Worm (Caenorhabditis elegans) whole organism, early embryonic: ENCODE results near the gene col-162.

ENCODE experiments used
- B0310.2 ChIP-seq: sonication (generic microtip); optimal IDR thresholded peaks from 2 replicates; lab custom pipeline; 2016; ENCODE audit warnings: mild to moderate bottlenecking, missing genetic modification characterization, missing compliant biosample characterization
- F13C5.2 ChIP-seq: sonication (generic microtip); optimal IDR thresholded peaks from 2 replicates; lab custom pipeline; 2017; ENCODE audit warnings: mild to moderate bottlenecking, missing genetic modification characterization, inconsistent platforms, missing compliant biosample characterization
- aly-1 ChIP-seq: sonication (generic microtip); optimal IDR thresholded peaks from 2 replicates; lab custom pipeline; 2016; ENCODE audit warnings: missing genetic modification characterization, missing compliant biosample characterization
- ama-1 ChIP-seq: fragments of 150-350 bp; optimal IDR thresholded peaks from 2 replicates; lab custom pipeline; 2014
- ceh-13 ChIP-seq: fragments of 200-800 bp; sonication (Bioruptor generic); optimal IDR thresholded peaks from 2 replicates; lab custom pipeline; 2018; ENCODE audit warnings: mild to moderate bottlenecking, missing genetic modification characterization, missing compliant biosample characterization
- ets-7 ChIP-seq: sonication (generic microtip); optimal IDR thresholded peaks from 2 replicates; lab custom pipeline; 2016; ENCODE audit warnings: missing genotype, missing genetic modification characterization, missing compliant biosample characterization
- flt-1 ChIP-seq: fragments of 200-800 bp; sonication (Bioruptor generic); IDR thresholded peaks from 2 replicates; pipeline ENCODE4 v1.3.6; 2022; ENCODE audit warnings: missing genetic modification characterization, missing compliant biosample characterization
- hmbx-1 ChIP-seq: sonication (generic microtip); optimal IDR thresholded peaks from 2 replicates; lab custom pipeline; 2016; ENCODE audit warnings: mild to moderate bottlenecking, missing genetic modification characterization, missing compliant biosample characterization
- hmg-4 ChIP-seq: fragments of 200-800 bp; sonication (Bioruptor generic); optimal IDR thresholded peaks from 2 replicates; lab custom pipeline; 2018; ENCODE audit warnings: mild to moderate bottlenecking, missing genetic modification characterization, missing compliant biosample characterization
- pes-1 ChIP-seq: fragments of 200-800 bp; sonication (Bioruptor generic); IDR thresholded peaks from 2 replicates; pipeline ENCODE4 v1.3.6; 2022; ENCODE audit warnings: missing genetic modification reagents, missing genetic modification characterization, missing compliant biosample characterization
- scrt-1 ChIP-seq: fragments of 200-800 bp; sonication (Bioruptor generic); IDR thresholded peaks from 2 replicates; pipeline ENCODE4 v1.3.6; 2022; ENCODE audit warnings: missing genetic modification characterization, missing compliant biosample characterization
- tbx-11 ChIP-seq: fragments of 200-800 bp; sonication (Bioruptor generic); IDR thresholded peaks from 2 replicates; pipeline ENCODE4 v1.3.6; 2022; ENCODE audit warnings: missing genetic modification characterization, missing compliant biosample characterization
- tra-4 ChIP-seq: sonication (generic microtip); optimal IDR thresholded peaks from 2 replicates; lab custom pipeline; 2017; ENCODE audit warnings: missing genetic modification characterization, missing compliant biosample characterization

Gene col-162

ce11 chrV:13488297-13488803 is 46.6 kb downstream of the col-162 start:
- TF ChIP-seq scrt-1 (GFP tag; lab: Robert Waterston, UW) = no peak
- TF ChIP-seq B0310.2 (tag; lab: Kevin White, UChicago) = no peak
- no peak for TF ChIP-seq flt-1 (GFP tag; lab: Robert Waterston, UW)
- TF ChIP-seq pes-1 (GFP tag; lab: Robert Waterston, UW) = no peak
- no peak for TF ChIP-seq ceh-13 (GFP tag; lab: Kevin White, UChicago)

- no peak for TF ChIP-seq ets-7 (tag; lab: Kevin White, UChicago)
- no peak for TF ChIP-seq hmbx-1 (tag; lab: Kevin White, UChicago)
- no peak for TF ChIP-seq ceh-13 (GFP tag; lab: Kevin White, UChicago)
- no peak for TF ChIP-seq tra-4 (tag; lab: Kevin White, UChicago)
- no peak for TF ChIP-seq F13C5.2 (tag; lab: Kevin White, UChicago)
- TF ChIP-seq hmg-4 = no peak
- no peak for TF ChIP-seq flt-1 (GFP tag; lab: Robert Waterston, UW)
- TF ChIP-seq tbx-11 = no peak
- no peak for TF ChIP-seq aly-1 (tag; lab: Kevin White, UChicago)
- no peak for TF ChIP-seq ama-1 (lab: Kevin White, UChicago)
- no peak for TF ChIP-seq pes-1 (GFP tag; lab: Robert Waterston, UW)
Observed at ce11 chrV:13489830-13490229, 48.1 kb downstream of the col-162 start, which contains the start of gene T10G3.3. T10G3.3 (minus strand) TSS chrV:13490199.
